Worm (Caenorhabditis elegans): ENCODE data around the gene asp-6.

DNA sequence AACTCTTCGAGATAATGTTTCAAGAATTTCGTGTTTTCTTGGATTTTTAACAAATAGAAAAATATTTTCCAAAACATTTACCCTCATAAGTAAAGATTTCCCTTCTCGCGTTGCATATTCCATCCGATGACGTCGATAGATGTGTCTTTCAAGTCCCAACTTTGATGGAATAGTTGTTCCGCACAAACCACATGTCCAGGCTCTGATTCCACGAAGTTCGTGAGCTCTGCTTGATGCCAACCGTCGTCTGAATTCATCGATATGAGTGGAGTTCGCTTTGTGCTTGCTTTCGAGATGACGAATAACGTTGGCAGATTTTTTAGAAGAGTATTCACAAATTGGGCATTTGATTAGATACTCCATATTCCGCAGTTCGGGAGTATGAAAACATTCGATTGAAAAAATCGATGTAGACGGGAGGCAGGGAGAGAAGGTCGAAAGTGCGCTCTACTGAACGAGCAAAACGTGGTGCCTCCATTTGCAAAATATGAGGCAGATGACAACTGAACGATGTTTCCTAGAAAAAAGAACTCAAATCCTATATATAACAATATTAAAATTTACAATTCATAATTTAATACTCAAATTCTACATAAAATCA, 32.3 kb upstream of the asp-6 start, which contains the start of gene W02D7.6:
- TF ChIP-seq nhr-77 (tag; optimal IDR thresholded peaks at IDR 0.05) (no peak), mef-2 (tag; optimal IDR thresholded peaks at IDR 0.05) (no peak), mdl-1 (tag; optimal IDR thresholded peaks at IDR 0.05) (no peak), hpl-2 (GFP tag; optimal IDR thresholded peaks at IDR 0.05) (no peak), lsy-2 (tag; optimal IDR thresholded peaks at IDR 0.05) (peak in 1 of 2 experiments; percentile 17)

All from whole organism, L1 larva.